Fruit fly (Drosophila melanogaster) whole organism, embryonic: ENCODE results near the gene mRpL24.

Experiments
- Atf3 ChIP-seq: fragments of 200-800 bp; sonication (Bioruptor generic); optimal IDR thresholded peaks from 3 replicates; lab custom pipeline; 2016; ENCODE audit warnings: missing biosample characterization, missing genetic modification characterization
- Atf6 ChIP-seq: fragments of 200-800 bp; sonication (Bioruptor generic); IDR thresholded peaks from 2 replicates; pipeline ENCODE4 v1.3.6; 2022; ENCODE audit warnings: missing biosample characterization, missing genetic modification characterization
- CG10321 ChIP-seq: fragments of 200-800 bp; sonication (Bioruptor generic); IDR thresholded peaks from 2 replicates; pipeline ENCODE4 v1.3.6; 2022; ENCODE audit warnings: missing biosample characterization, missing genetic modification characterization
- CG10565 ChIP-seq: fragments of 200-800 bp; sonication (Bioruptor generic); optimal IDR thresholded peaks from 3 replicates; lab custom pipeline; 2016; ENCODE audit warnings: missing biosample characterization, mild to moderate bottlenecking, missing genetic modification characterization
- CG11085 ChIP-seq: fragments of 200-800 bp; sonication (Bioruptor generic); IDR thresholded peaks from 2 replicates; pipeline ENCODE4 v1.3.6; 2022; ENCODE audit warnings: missing biosample characterization, missing genetic modification characterization
- CG11247 ChIP-seq: fragments of 200-800 bp; sonication (Bioruptor generic); IDR thresholded peaks from 2 replicates; pipeline ENCODE4 v1.3.6; 2022; ENCODE audit warnings: missing biosample characterization, missing genetic modification characterization
- CG11398 ChIP-seq: fragments of 200-800 bp; sonication (Bioruptor generic); optimal IDR thresholded peaks from 2 replicates; lab custom pipeline; 2016; ENCODE audit warnings: missing biosample characterization, missing genetic modification characterization
- CG1233 ChIP-seq: fragments of 200-800 bp; sonication (Bioruptor generic); optimal IDR thresholded peaks from 4 replicates; lab custom pipeline; 2018; ENCODE audit warnings: missing biosample characterization, mild to moderate bottlenecking, missing genetic modification characterization
- CG13894 ChIP-seq: fragments of 200-800 bp; sonication (Bioruptor generic); optimal IDR thresholded peaks from 3 replicates; lab custom pipeline; 2018; ENCODE audit warnings: missing biosample characterization, mild to moderate bottlenecking, missing genetic modification characterization, moderate library complexity
- CG14014 ChIP-seq: fragments of 200-800 bp; sonication (Bioruptor generic); IDR thresholded peaks from 2 replicates; pipeline ENCODE4 v1.3.6; 2022; ENCODE audit warnings: missing biosample characterization, missing genetic modification characterization
- CG15514 ChIP-seq: fragments of 200-800 bp; sonication (Bioruptor generic); optimal IDR thresholded peaks from 3 replicates; lab custom pipeline; 2017; ENCODE audit warnings: missing biosample characterization, missing genetic modification characterization, mild to moderate bottlenecking, moderate library complexity, missing genetic modification reagents
- CG15696 ChIP-seq: fragments of 200-800 bp; sonication (Bioruptor generic); optimal IDR thresholded peaks from 2 replicates; lab custom pipeline; 2019; ENCODE audit warnings: missing biosample characterization, mild to moderate bottlenecking, missing genetic modification characterization, moderate library complexity
- CG17829 ChIP-seq: fragments of 200-800 bp; optimal IDR thresholded peaks from 2 replicates; lab custom pipeline; 2019; ENCODE audit warnings: missing biosample characterization, mild to moderate bottlenecking, missing genetic modification characterization, moderate library complexity
- CG2199 ChIP-seq: fragments of 200-800 bp; sonication (Bioruptor generic); IDR thresholded peaks from 3 replicates; pipeline ENCODE4 v1.3.6; 2022; ENCODE audit warnings: missing biosample characterization, missing genetic modification characterization
- CG5180 ChIP-seq: fragments of 200-800 bp; sonication (Bioruptor generic); optimal IDR thresholded peaks from 3 replicates; lab custom pipeline; 2017; ENCODE audit warnings: missing biosample characterization, missing genetic modification characterization, mild to moderate bottlenecking, moderate library complexity, missing genetic modification reagents
- CG8089 ChIP-seq: fragments of 200-800 bp; sonication (Bioruptor generic); optimal IDR thresholded peaks from 3 replicates; lab custom pipeline; 2016; ENCODE audit warnings: missing biosample characterization, missing genetic modification characterization
- CG9727 ChIP-seq: fragments of 200-800 bp; sonication (Bioruptor generic); optimal IDR thresholded peaks from 3 replicates; lab custom pipeline; 2017; ENCODE audit warnings: missing biosample characterization, mild to moderate bottlenecking, missing genetic modification characterization
- CG9817 ChIP-seq: fragments of 200-800 bp; sonication (Bioruptor generic); optimal IDR thresholded peaks from 2 replicates; lab custom pipeline; 2018; ENCODE audit warnings: missing biosample characterization, mild to moderate bottlenecking, missing genetic modification characterization, moderate library complexity
- CTCF ChIP-seq: fragments of 200-800 bp; sonication (Bioruptor generic); optimal IDR thresholded peaks from 2 replicates; lab custom pipeline; 2017; ENCODE audit warnings: missing biosample characterization, mild to moderate bottlenecking, missing genetic modification characterization, moderate library complexity
- Dll ChIP-seq: fragments of 200-800 bp; sonication (Bioruptor generic); IDR thresholded peaks from 4 replicates; pipeline ENCODE4 v1.3.6; 2022; ENCODE audit warnings: missing biosample characterization, missing genetic modification characterization; ENCODE audit not compliant: partially characterized antibody
- Hsf ChIP-seq: fragments of 200-800 bp; sonication (Bioruptor generic); optimal IDR thresholded peaks from 3 replicates; lab custom pipeline; 2016; ENCODE audit warnings: missing biosample characterization, missing genetic modification characterization
- Max ChIP-seq: fragments of 200-800 bp; sonication (Bioruptor generic); optimal IDR thresholded peaks from 2 replicates; lab custom pipeline; 2016; ENCODE audit warnings: missing biosample characterization, mild to moderate bottlenecking, missing genetic modification characterization
- Meics ChIP-seq: fragments of 200-800 bp; sonication (Bioruptor generic); optimal IDR thresholded peaks from 2 replicates; lab custom pipeline; 2017; ENCODE audit warnings: missing biosample characterization, mild to moderate bottlenecking, missing genetic modification characterization
- Neu2 ChIP-seq: fragments of 200-800 bp; sonication (Bioruptor generic); optimal IDR thresholded peaks from 3 replicates; lab custom pipeline; 2016; ENCODE audit warnings: missing biosample characterization, missing genetic modification characterization, borderline replicate concordance
- Oaz ChIP-seq: fragments of 200-800 bp; sonication (Bioruptor generic); IDR thresholded peaks from 2 replicates; pipeline ENCODE4 v1.3.6; 2022; ENCODE audit warnings: missing biosample characterization, missing genetic modification characterization
- Opbp ChIP-seq: fragments of 200-800 bp; sonication (Bioruptor generic); IDR thresholded peaks from 3 replicates; pipeline ENCODE4 v1.3.6; 2022; ENCODE audit warnings: missing biosample characterization, missing genetic modification characterization; ENCODE audit not compliant: partially characterized antibody
- Scr ChIP-seq: fragments of 200-800 bp; sonication (Bioruptor generic); IDR thresholded peaks from 2 replicates; pipeline ENCODE4 v1.3.6; 2022; ENCODE audit warnings: missing biosample characterization, missing genetic modification characterization; ENCODE audit not compliant: partially characterized antibody
- ato ChIP-seq: fragments of 200-800 bp; sonication (Bioruptor generic); IDR thresholded peaks from 2 replicates; pipeline ENCODE4 v1.3.6; 2022; ENCODE audit warnings: missing biosample characterization, missing genetic modification characterization; ENCODE audit not compliant: partially characterized antibody
- caup ChIP-seq: fragments of 200-800 bp; sonication (Bioruptor generic); optimal IDR thresholded peaks from 3 replicates; lab custom pipeline; 2017; ENCODE audit warnings: missing biosample characterization, mild to moderate bottlenecking, missing genetic modification characterization, moderate library complexity; ENCODE audit not compliant: severe bottlenecking
- chif ChIP-seq, 2 experiments: fragments of 200-800 bp; sonication (Bioruptor generic); optimal IDR thresholded peaks; 3 replicates each; lab custom pipeline; 2016; ENCODE audit warnings: missing biosample characterization in 2 of 2, missing genetic modification characterization in 2 of 2
- crp ChIP-seq, 2 experiments: fragments of 200-800 bp; sonication (Bioruptor generic); optimal IDR thresholded peaks; 2 replicates in 1 of 2; 3 replicates in 1 of 2; lab custom pipeline; 2017; ENCODE audit warnings: missing biosample characterization in 2 of 2, missing genetic modification characterization in 2 of 2, mild to moderate bottlenecking in 1 of 2, moderate library complexity in 1 of 2
- gem ChIP-seq: fragments of 200-800 bp; sonication (Bioruptor generic); optimal IDR thresholded peaks from 2 replicates; lab custom pipeline; 2019; ENCODE audit warnings: missing biosample characterization, mild to moderate bottlenecking, missing genetic modification characterization, moderate library complexity
- jigr1 ChIP-seq: fragments of 200-800 bp; sonication (Bioruptor generic); IDR thresholded peaks from 3 replicates; pipeline ENCODE4 v1.3.6; 2022; ENCODE audit warnings: missing biosample characterization, missing genetic modification characterization
- luna ChIP-seq: fragments of 200-800 bp; sonication (Bioruptor generic); optimal IDR thresholded peaks from 2 replicates; lab custom pipeline; 2016; ENCODE audit warnings: missing biosample characterization, missing genetic modification characterization
- peb ChIP-seq: fragments of 200-800 bp; sonication (Bioruptor generic); IDR thresholded peaks from 2 replicates; pipeline ENCODE4 v1.3.6; 2022; ENCODE audit warnings: missing biosample characterization, missing genetic modification characterization
- pzg ChIP-seq: fragments of 200-800 bp; sonication (Bioruptor generic); optimal IDR thresholded peaks from 3 replicates; lab custom pipeline; 2018; ENCODE audit warnings: missing biosample characterization, mild to moderate bottlenecking, missing genetic modification characterization, moderate library complexity
- sc ChIP-seq, 3 experiments: fragments of >200 bp in 2 of 3; fragments of 200-800 bp in 1 of 3; sonication (Bioruptor generic) in 1 of 3; optimal IDR thresholded peaks; 2 replicates in 2 of 3; 3 replicates in 1 of 3; lab custom pipeline; 2017; ENCODE audit warnings: mild to moderate bottlenecking in 1 of 3, missing biosample characterization in 1 of 3, missing genetic modification characterization in 1 of 3, missing genetic modification reagents in 1 of 3
- seq ChIP-seq: fragments of 200-800 bp; sonication (Bioruptor generic); IDR thresholded peaks from 2 replicates; pipeline ENCODE4 v1.3.6; 2022; ENCODE audit warnings: missing biosample characterization, missing genetic modification characterization
- so ChIP-seq: fragments of 200-800 bp; sonication (Bioruptor generic); IDR thresholded peaks from 3 replicates; pipeline ENCODE4 v1.3.6; 2022; ENCODE audit warnings: missing biosample characterization, missing genetic modification characterization
- sr ChIP-seq: fragments of 200-800 bp; sonication (Bioruptor generic); IDR thresholded peaks from 3 replicates; pipeline ENCODE4 v1.3.6; 2022; ENCODE audit warnings: missing biosample characterization, missing genetic modification characterization
- stc ChIP-seq: fragments of 200-800 bp; sonication (Bioruptor generic); IDR thresholded peaks from 2 replicates; pipeline ENCODE4 v1.3.6; 2022; ENCODE audit warnings: missing biosample characterization, missing genetic modification characterization
- toy ChIP-seq: fragments of 200-800 bp; sonication (Bioruptor generic); IDR thresholded peaks from 2 replicates; pipeline ENCODE4 v1.3.6; 2022; ENCODE audit warnings: missing biosample characterization, missing genetic modification characterization
- tup ChIP-seq: fragments of 200-800 bp; sonication (Bioruptor generic); optimal IDR thresholded peaks from 2 replicates; lab custom pipeline; 2016; ENCODE audit warnings: missing biosample characterization, mild to moderate bottlenecking, missing genetic modification characterization, moderate library complexity
- vfl ChIP-seq: fragments of 200-800 bp; sonication (Bioruptor generic); optimal IDR thresholded peaks from 2 replicates; lab custom pipeline; 2016; ENCODE audit warnings: missing biosample characterization, missing genetic modification characterization

The mRpL24 gene

dm6 chr2L:4928340-4928739 is 16.8 kb downstream of the mRpL24 start (continued):
- no peak for TF ChIP-seq CG9817
- TF ChIP-seq CG11247, result no peak
- TF ChIP-seq chif (GFP tag; optimal IDR thresholded peaks at IDR 0.05; lab: Kevin White, UChicago), result no peak
- TF ChIP-seq luna (GFP tag; lab: Kevin White, UChicago), result no peak
- TF ChIP-seq CG11085 (GFP tag; lab: Robert Waterston, UW), result no peak
- peak; percentile 28 for TF ChIP-seq Meics (GFP tag; lab: Kevin White, UChicago)
- peak; percentile 100 for TF ChIP-seq CG13894
- TF ChIP-seq so (GFP tag; lab: Robert Waterston, UW), result 0 out of 3 replicates have a peak, but pooled peaks have one; percentile 34
- no peak for TF ChIP-seq Hsf (GFP tag; lab: Kevin White, UChicago)
- no peak for TF ChIP-seq CG15696 (tag; lab: Kevin White, UChicago)
- no peak for TF ChIP-seq sr (GFP tag; lab: Robert Waterston, UW)
- TF ChIP-seq CG17829 (tag; lab: Kevin White, UChicago), result no peak
- TF ChIP-seq gem, result no peak
- TF ChIP-seq ato (GFP tag; lab: Robert Waterston, UW), result no peak
- TF ChIP-seq Scr (GFP tag; lab: Robert Waterston, UW), result no peak
- TF ChIP-seq tup (GFP tag; lab: Kevin White, UChicago), result no peak
- TF ChIP-seq stc, result 0 out of 2 replicates have a peak, but pooled peaks have one; percentile 22
- no peak for TF ChIP-seq CG1233 (GFP tag; lab: Kevin White, UChicago)
- no peak for TF ChIP-seq seq
- TF ChIP-seq vfl (GFP tag; lab: Kevin White, UChicago), result no peak
- peak; percentile 31 for TF ChIP-seq caup
- TF ChIP-seq CG9727, result no peak
- TF ChIP-seq CG5180 (GFP tag; lab: Kevin White, UChicago), result no peak
- peak; percentile 45 for TF ChIP-seq CG15514 (GFP tag; lab: Kevin White, UChicago)
- no peak for TF ChIP-seq sc (optimal IDR thresholded peaks at IDR 0.05; lab: Kevin White, UChicago)
- no peak for TF ChIP-seq sc (GFP tag; optimal IDR thresholded peaks at IDR 0.05; lab: Kevin White, UChicago)
- no peak for TF ChIP-seq pzg (GFP tag; lab: Kevin White, UChicago)
- no peak for TF ChIP-seq CG8089 (GFP tag; lab: Kevin White, UChicago)
- no peak for TF ChIP-seq Oaz
- no peak for TF ChIP-seq jigr1 (GFP tag; lab: Robert Waterston, UW)
- no peak for TF ChIP-seq Max (GFP tag; lab: Kevin White, UChicago)
- no peak for TF ChIP-seq CG11398 (GFP tag; lab: Kevin White, UChicago)
- TF ChIP-seq CG2199 (GFP tag; lab: Robert Waterston, UW), result no peak
- TF ChIP-seq Atf6 (GFP tag; lab: Robert Waterston, UW), result peak; percentile 54
- no peak for TF ChIP-seq CTCF
- no peak for TF ChIP-seq Opbp
- TF ChIP-seq CG10321 (GFP tag; lab: Robert Waterston, UW), result no peak
- no peak for TF ChIP-seq Atf3
- no peak for TF ChIP-seq Neu2 (GFP tag; lab: Kevin White, UChicago)
- no peak for TF ChIP-seq CG10565 (GFP tag; lab: Kevin White, UChicago)
- TF ChIP-seq toy (GFP tag; lab: Robert Waterston, UW), result no peak
- peak; percentile 18; the same call in 1 of the 2 replicates for TF ChIP-seq CG14014
- TF ChIP-seq peb (GFP tag; lab: Robert Waterston, UW), result no peak
- TF ChIP-seq Dll, result no peak
- TF ChIP-seq crp (GFP tag; optimal IDR thresholded peaks at IDR 0.05; lab: Kevin White, UChicago), result no peak
- TF ChIP-seq, all 482 proteins: peak for 26
